Fruit fly (Drosophila melanogaster): ENCODE data around the gene CG3699.

CG3699 gene

dm6 chrX:955873-956272 lies 8.6 kb upstream of the CG3699 start:
- TF ChIP-seq ssp (GFP tag; IDR thresholded peaks at IDR 0.05): peak; percentile 34; the same call in 1 of the 2 replicates
- TF ChIP-seq CG13123 (GFP tag; optimal IDR thresholded peaks at IDR 0.05): peak; percentile 5
- TF ChIP-seq hb (GFP tag; IDR thresholded peaks at IDR 0.05; ENCODE audit: partially characterized antibody): no peak
- peak; percentile 69 for TF ChIP-seq vvl (GFP tag; IDR thresholded peaks at IDR 0.05)
- TF ChIP-seq CG12236 (GFP tag; optimal IDR thresholded peaks at IDR 0.05): no peak
- TF ChIP-seq Blimp-1 (GFP tag; optimal IDR thresholded peaks at IDR 0.05): peak; percentile 57
- peak; percentile 28 for TF ChIP-seq CG4707 (GFP tag; optimal IDR thresholded peaks at IDR 0.05)
- TF ChIP-seq bsh (GFP tag; optimal IDR thresholded peaks at IDR 0.05): peak in 1 of 2 experiments; percentile 62
- TF ChIP-seq CG31365 (tag; optimal IDR thresholded peaks at IDR 0.05): peak; percentile 15
- peak; percentile 59 for TF ChIP-seq CG13424 (tag; optimal IDR thresholded peaks at IDR 0.05)
- TF ChIP-seq CG1647 (GFP tag; optimal IDR thresholded peaks at IDR 0.05): peak; percentile 13
- TF ChIP-seq NFAT (GFP tag; IDR thresholded peaks at IDR 0.05): peak; percentile 12; the same call in 1 of the 2 replicates
- no peak for TF ChIP-seq Max (GFP tag; optimal IDR thresholded peaks at IDR 0.05)
- TF ChIP-seq ems (GFP tag; optimal IDR thresholded peaks at IDR 0.05): peak; percentile 12
- TF ChIP-seq dan (GFP tag; IDR thresholded peaks at IDR 0.05): no peak
- no peak for TF ChIP-seq CG10543 (GFP tag; optimal IDR thresholded peaks at IDR 0.05)
- peak; percentile 32 for TF ChIP-seq cwo (GFP tag; optimal IDR thresholded peaks at IDR 0.05)
- TF ChIP-seq E2f1 (GFP tag; IDR thresholded peaks at IDR 0.05): peak; percentile 44
- TF ChIP-seq CG8944 (GFP tag; optimal IDR thresholded peaks at IDR 0.05): peak; percentile 55
- TF ChIP-seq MBD-R2 (GFP tag; IDR thresholded peaks at IDR 0.05): peak; percentile 20; the same call in 1 of the 2 replicates
- peak; percentile 45 for TF ChIP-seq CG30403 (GFP tag; optimal IDR thresholded peaks at IDR 0.05)
- TF ChIP-seq Trl (optimal IDR thresholded peaks at IDR 0.05): no peak
- peak; percentile 62 for TF ChIP-seq Trl (GFP tag; optimal IDR thresholded peaks at IDR 0.05)
- peak; percentile 70 for TF ChIP-seq Sox102F (GFP tag; optimal IDR thresholded peaks at IDR 0.05)
- TF ChIP-seq CG12104 (GFP tag; optimal IDR thresholded peaks at IDR 0.05): no peak
- TF ChIP-seq danr (GFP tag; IDR thresholded peaks at IDR 0.05): 0 out of 2 replicates have a peak, but pooled peaks have one; percentile 31
- TF ChIP-seq Abd-B (GFP tag; optimal IDR thresholded peaks at IDR 0.05): peak; percentile 38
- TF ChIP-seq Fer3 (tag; optimal IDR thresholded peaks at IDR 0.05): peak; percentile 63
- peak; percentile 6 for TF ChIP-seq maf-S (GFP tag; optimal IDR thresholded peaks at IDR 0.05)
- TF ChIP-seq CG3281 (GFP tag; optimal IDR thresholded peaks at IDR 0.05): peak; percentile 40
- peak; percentile 68 for TF ChIP-seq CG2120 (GFP tag; optimal IDR thresholded peaks at IDR 0.05)
- TF ChIP-seq p53 (GFP tag; optimal IDR thresholded peaks at IDR 0.05): no peak
- peak; percentile 93 for TF ChIP-seq Ets65A (GFP tag)
- TF ChIP-seq Lpt (GFP tag; optimal IDR thresholded peaks at IDR 0.05): no peak
- peak; percentile 39; the same call in 1 of the 3 replicates for TF ChIP-seq CG7357 (GFP tag; IDR thresholded peaks at IDR 0.05)
- peak; percentile 1 for TF ChIP-seq gro (GFP tag; optimal IDR thresholded peaks at IDR 0.05)
- no peak for TF ChIP-seq luna (GFP tag; optimal IDR thresholded peaks at IDR 0.05)
- TF ChIP-seq CG15601 (tag; optimal IDR thresholded peaks at IDR 0.05): no peak
- TF ChIP-seq ATbp (GFP tag; optimal IDR thresholded peaks at IDR 0.05): peak; percentile 65
- no peak for TF ChIP-seq sc (optimal IDR thresholded peaks at IDR 0.05)
- no peak for TF ChIP-seq sc (GFP tag; optimal IDR thresholded peaks at IDR 0.05)
- no peak for TF ChIP-seq lola (GFP tag; optimal IDR thresholded peaks at IDR 0.05)
- peak; percentile 66 for TF ChIP-seq Ptx1 (GFP tag; IDR thresholded peaks at IDR 0.05)
- peak; percentile 41 for TF ChIP-seq CG8388 (GFP tag; optimal IDR thresholded peaks at IDR 0.05)
- TF ChIP-seq btn (GFP tag; optimal IDR thresholded peaks at IDR 0.05): peak; percentile 3
- TF ChIP-seq CG17361 (GFP tag; IDR thresholded peaks at IDR 0.05): peak; percentile 53; the same call in 1 of the 3 replicates
- TF ChIP-seq CG8359 (GFP tag; optimal IDR thresholded peaks at IDR 0.05; ENCODE audit: borderline replicate concordance): no peak
- 0 out of 2 replicates have a peak, but pooled peaks have one; percentile 24 for TF ChIP-seq ro (GFP tag; IDR thresholded peaks at IDR 0.05)
- no peak for TF ChIP-seq insv (GFP tag; optimal IDR thresholded peaks at IDR 0.05)
- TF ChIP-seq sisA (GFP tag; IDR thresholded peaks at IDR 0.05): peak; percentile 75
- no peak for TF ChIP-seq CG6791 (GFP tag; IDR thresholded peaks at IDR 0.05; ENCODE audit: partially characterized antibody)

All from whole organism, embryonic.